Fruit fly (Drosophila melanogaster): Measurements from ENCODE around the gene CG10947.
"Not testable (repeated sequence)": the region's sequence is repeated elsewhere in the genome, so short reads cannot be mapped to it uniquely, and the experiment has no call there.

The CG10947 gene

dm6 chr2L:20458975-20459374 lies 44.4 kb upstream of the CG10947 start, which contains the start of the genes CG18858 and Cdc23:
Gene CG18858, minus strand, starts transcription at chr2L:20459075.
Gene Cdc23, plus strand, starts transcription at chr2L:20459342.
- not testable (repeated sequence) for TF ChIP-seq dl (GFP tag; optimal IDR thresholded peaks at IDR 0.05; ENCODE audit: insufficient read depth in 1 of 2, partially characterized antibody in 2 of 2); rgr (GFP tag; optimal IDR thresholded peaks at IDR 0.05); foxo (GFP tag; optimal IDR thresholded peaks at IDR 0.05)

dm6 chr2L:20449864-20450263 lies 35.3 kb upstream of the CG10947 start, which contains the start of the genes CG31683 and CG31687:
Gene CG31683, minus strand, starts transcription at chr2L:20449964.
Gene CG31687, plus strand, starts transcription at chr2L:20450225.
- TF ChIP-seq GATAd (GFP tag; optimal IDR thresholded peaks at IDR 0.05); Rel (GFP tag; optimal IDR thresholded peaks at IDR 0.05); Rel (tag; optimal IDR thresholded peaks at IDR 0.05); Jra (GFP tag; optimal IDR thresholded peaks at IDR 0.05): not testable (repeated sequence)

- TF ChIP-seq Dfd (GFP tag; optimal IDR thresholded peaks at IDR 0.05), result peak; percentile 80
- TF ChIP-seq Jra (GFP tag; optimal IDR thresholded peaks at IDR 0.05), result no peak
Measured at dm6 chr2L:20438474-20438873, 23.9 kb upstream of the CG10947 start.

- TF ChIP-seq Jra (GFP tag; optimal IDR thresholded peaks at IDR 0.05) (no peak), lola (GFP tag; optimal IDR thresholded peaks at IDR 0.05) (no peak), Vsx2 (GFP tag; optimal IDR thresholded peaks at IDR 0.05; ENCODE audit: partially characterized antibody) (no peak), psq (GFP tag; optimal IDR thresholded peaks at IDR 0.05) (no peak), Dfd (GFP tag; optimal IDR thresholded peaks at IDR 0.05) (no peak), dl (GFP tag; optimal IDR thresholded peaks at IDR 0.05; ENCODE audit: insufficient read depth in 1 of 2, partially characterized antibody in 2 of 2) (no peak), GATAd (GFP tag; optimal IDR thresholded peaks at IDR 0.05) (no peak), Mio (GFP tag; optimal IDR thresholded peaks at IDR 0.05) (no peak), HLH106 (tag; optimal IDR thresholded peaks at IDR 0.05) (no peak), Hr83 (GFP tag; optimal IDR thresholded peaks at IDR 0.05; ENCODE audit: poor library complexity, severe bottlenecking) (no peak), Abd-B (GFP tag; optimal IDR thresholded peaks at IDR 0.05) (no peak), dmrt93B (GFP tag; optimal IDR thresholded peaks at IDR 0.05) (no peak), fru (GFP tag; optimal IDR thresholded peaks at IDR 0.05) (no peak), foxo (GFP tag; optimal IDR thresholded peaks at IDR 0.05) (no peak), jim (GFP tag; optimal IDR thresholded peaks at IDR 0.05) (no peak), rgr (GFP tag; optimal IDR thresholded peaks at IDR 0.05) (no peak), CG32264 (GFP tag; optimal IDR thresholded peaks at IDR 0.05) (no peak)
Measured at dm6 chr2L:20437873-20438272, 23.3 kb upstream of the CG10947 start.

- TF ChIP-seq woc (GFP tag; optimal IDR thresholded peaks at IDR 0.05) (peak; percentile 0), rgr (GFP tag; optimal IDR thresholded peaks at IDR 0.05) (no peak), Hr78 (GFP tag; optimal IDR thresholded peaks at IDR 0.05) (no peak)
Measured at dm6 chr2L:20435199-20435598, 20.6 kb upstream of the CG10947 start.

- TF ChIP-seq Mio (GFP tag; optimal IDR thresholded peaks at IDR 0.05) (no peak), usp (GFP tag; optimal IDR thresholded peaks at IDR 0.05) (no peak), CrebA (GFP tag; optimal IDR thresholded peaks at IDR 0.05; ENCODE audit: borderline replicate concordance) (no peak), Hnf4 (GFP tag; optimal IDR thresholded peaks at IDR 0.05) (no peak), Dfd (GFP tag; optimal IDR thresholded peaks at IDR 0.05) (peak; percentile 92), Vsx2 (GFP tag; optimal IDR thresholded peaks at IDR 0.05; ENCODE audit: partially characterized antibody) (no peak), sage (GFP tag; optimal IDR thresholded peaks at IDR 0.05) (no peak)
Measured at dm6 chr2L:20434779-20435178, 20.2 kb upstream of the CG10947 start.

dm6 chr2L:20431210-20431609 lies 16.6 kb upstream of the CG10947 start:
- TF ChIP-seq fru (GFP tag; optimal IDR thresholded peaks at IDR 0.05), result no peak
- no peak for TF ChIP-seq sv (GFP tag; optimal IDR thresholded peaks at IDR 0.05)
- no peak for TF ChIP-seq N (GFP tag; optimal IDR thresholded peaks at IDR 0.05)
- no peak for TF ChIP-seq Rel (GFP tag; optimal IDR thresholded peaks at IDR 0.05)
- TF ChIP-seq Rel (tag; optimal IDR thresholded peaks at IDR 0.05), result no peak
- no peak for TF ChIP-seq tai (GFP tag; optimal IDR thresholded peaks at IDR 0.05)
- TF ChIP-seq sage (GFP tag; optimal IDR thresholded peaks at IDR 0.05), result no peak
- no peak for TF ChIP-seq HLH106 (tag; optimal IDR thresholded peaks at IDR 0.05)
